Worm (Caenorhabditis elegans) whole organism, midembryonic: ENCODE measurements around the gene tsen-2.

Experiments
- T22C8.4 ChIP-seq: fragments of 200-800 bp; sonication (Bioruptor generic); IDR thresholded peaks from 2 replicates; pipeline ENCODE4 v1.3.6; 2022; ENCODE audit warnings: missing genetic modification characterization, missing compliant biosample characterization
- cog-1 ChIP-seq: sonication (generic microtip); optimal IDR thresholded peaks from 2 replicates; lab custom pipeline; 2016; ENCODE audit warnings: missing genetic modification characterization, missing compliant biosample characterization
- flt-1 ChIP-seq: fragments of 200-800 bp; sonication (Bioruptor generic); IDR thresholded peaks from 2 replicates; pipeline ENCODE4 v1.3.6; 2022; ENCODE audit warnings: missing genetic modification characterization, missing compliant biosample characterization
- klf-2 ChIP-seq: fragments of 200-800 bp; sonication (Bioruptor generic); conservative IDR thresholded peaks from 2 replicates; pipeline ENCODE4 v1.3.6; 2022; ENCODE audit warnings: missing genetic modification reagents, missing genetic modification characterization, missing compliant biosample characterization
- med-1 ChIP-seq: sonication (generic microtip); optimal IDR thresholded peaks from 2 replicates; lab custom pipeline; 2017; ENCODE audit warnings: missing genetic modification characterization, mild to moderate bottlenecking, missing compliant biosample characterization, antibody characterized with exemption, missing genetic modification reagents; ENCODE audit not compliant: insufficient read depth
- ref-1 ChIP-seq: fragments of 200-800 bp; sonication (Bioruptor generic); conservative IDR thresholded peaks from 2 replicates; pipeline ENCODE4 v1.3.6; 2022; ENCODE audit warnings: missing genetic modification reagents, missing genetic modification characterization, missing compliant biosample characterization
- tab-1 ChIP-seq: fragments of 200-800 bp; sonication (Bioruptor generic); IDR thresholded peaks from 2 replicates; pipeline ENCODE4 v1.3.6; 2022; ENCODE audit warnings: missing genetic modification characterization, missing compliant biosample characterization
- ztf-23 ChIP-seq: fragments of 200-800 bp; sonication (Bioruptor generic); IDR thresholded peaks from 2 replicates; pipeline ENCODE4 v1.3.6; 2022; ENCODE audit warnings: missing genetic modification reagents, missing genetic modification characterization, missing compliant biosample characterization
- ztf-29 ChIP-seq: fragments of 200-800 bp; sonication (Bioruptor generic); IDR thresholded peaks from 2 replicates; pipeline ENCODE4 v1.3.6; 2022; ENCODE audit warnings: missing genetic modification reagents, missing genetic modification characterization, missing compliant biosample characterization

ce11 chrIII:11856852-11857251 lies 41.2 kb downstream of the tsen-2 start:
- TF ChIP-seq med-1 (GFP tag; lab: Kevin White, UChicago) (no peak), tab-1 (no peak), ztf-23 (GFP tag; lab: Robert Waterston, UW) (no peak), flt-1 (GFP tag; lab: Robert Waterston, UW) (no peak), klf-2 (GFP tag; lab: Robert Waterston, UW) (no peak), ztf-29 (GFP tag; lab: Robert Waterston, UW) (no peak), cog-1 (tag; lab: Kevin White, UChicago) (no peak), ref-1 (GFP tag; lab: Robert Waterston, UW) (no peak), T22C8.4 (GFP tag; lab: Robert Waterston, UW) (no peak)
